Worm (Caenorhabditis elegans) whole organism, L1 larva: ENCODE measurements around the gene srx-45.
A peak's percentile ranks its signal among the peaks of the same experiment; 100 is the strongest.

Experiments used
- C16A3.4 ChIP-seq: fragments of 150-350 bp; optimal IDR thresholded peaks from 2 replicates; lab custom pipeline; 2014; ENCODE audit warnings: missing biosample characterization, missing genetic modification characterization
- C34B4.2 ChIP-seq: sonication (generic microtip); optimal IDR thresholded peaks from 2 replicates; lab custom pipeline; 2017; ENCODE audit warnings: mild to moderate bottlenecking, missing genetic modification characterization, missing compliant biosample characterization
- aly-2 ChIP-seq: fragments of 150-350 bp; optimal IDR thresholded peaks from 2 replicates; lab custom pipeline; 2014; ENCODE audit warnings: missing biosample characterization, missing genetic modification characterization
- blmp-1 ChIP-seq: fragments of 150-350 bp; optimal IDR thresholded peaks from 2 replicates; lab custom pipeline; 2014; ENCODE audit warnings: missing biosample characterization, missing genetic modification characterization
- ceh-8 ChIP-seq: fragments of 200-800 bp; sonication (Bioruptor generic); optimal IDR thresholded peaks from 2 replicates; lab custom pipeline; 2018; ENCODE audit warnings: mild to moderate bottlenecking, missing genetic modification characterization, moderate library complexity, missing compliant biosample characterization
- ceh-82 ChIP-seq, 3 experiments: fragments of 150-350 bp in 1 of 3; sonication (generic microtip) in 2 of 3; optimal IDR thresholded peaks; 2 replicates each; lab custom pipeline; 2014 to 2017; ENCODE audit warnings: missing biosample characterization in 3 of 3, missing genetic modification characterization in 3 of 3
- ceh-90 ChIP-seq: sonication (generic microtip); optimal IDR thresholded peaks from 2 replicates; lab custom pipeline; 2016; ENCODE audit warnings: missing genetic modification characterization, missing compliant biosample characterization
- ces-1 ChIP-seq: fragments of 150-350 bp; optimal IDR thresholded peaks from 2 replicates; lab custom pipeline; 2014; ENCODE audit warnings: missing biosample characterization, missing genetic modification reagents, missing genetic modification characterization
- dpl-1 ChIP-seq, 3 experiments: fragments of 150-350 bp in 2 of 3; sonication (generic microtip) in 1 of 3; optimal IDR thresholded peaks; 2 replicates each; lab custom pipeline; 2014 to 2017; ENCODE audit warnings: missing biosample characterization in 3 of 3, missing genetic modification characterization in 3 of 3, missing genetic modification reagents in 3 of 3
- efl-1 ChIP-seq, 4 experiments: fragments of 150-350 bp; optimal IDR thresholded peaks in 3 of 4; peaks in 1 of 4; 1 replicate in 1 of 4; 2 replicates in 3 of 4; lab custom pipeline; 2014; ENCODE audit warnings: missing biosample characterization in 2 of 4, missing genetic modification characterization in 2 of 4, missing genetic modification reagents in 2 of 4
- efl-3 ChIP-seq: fragments of 200-800 bp; sonication (Bioruptor generic); optimal IDR thresholded peaks from 2 replicates; lab custom pipeline; 2018; ENCODE audit warnings: mild to moderate bottlenecking, missing genetic modification characterization, missing compliant biosample characterization
- elt-2 ChIP-seq: sonication (generic microtip); optimal IDR thresholded peaks from 2 replicates; lab custom pipeline; 2016; ENCODE audit warnings: missing genetic modification characterization, mild to moderate bottlenecking, inconsistent platforms, missing compliant biosample characterization, missing genetic modification reagents
- elt-3 ChIP-seq, 6 experiments: fragments of 150-350 bp in 1 of 6; sonication (generic microtip); optimal IDR thresholded peaks; 2 replicates each; lab custom pipeline; 2017 to 2018; ENCODE audit warnings: missing biosample characterization in 6 of 6, missing genetic modification characterization in 6 of 6, inconsistent platforms in 1 of 6
- fkh-10 ChIP-seq: sonication (generic microtip); optimal IDR thresholded peaks from 2 replicates; lab custom pipeline; 2017; ENCODE audit warnings: missing biosample characterization, missing genetic modification reagents, missing genetic modification characterization
- fkh-4 ChIP-seq: sonication (generic microtip); optimal IDR thresholded peaks from 2 replicates; lab custom pipeline; 2016; ENCODE audit warnings: missing compliant biosample characterization, missing genetic modification characterization, borderline replicate concordance
- hpl-2 ChIP-seq: fragments of 150-350 bp; optimal IDR thresholded peaks from 2 replicates; lab custom pipeline; 2014; ENCODE audit warnings: missing biosample characterization, missing genetic modification reagents, missing genetic modification characterization
- isw-1 ChIP-seq: fragments of 200-800 bp; sonication (Bioruptor generic); IDR thresholded peaks from 2 replicates; pipeline ENCODE4 v1.3.6; 2022; ENCODE audit warnings: missing genetic modification characterization, missing compliant biosample characterization
- jun-1 ChIP-seq: fragments of 150-350 bp; optimal IDR thresholded peaks from 2 replicates; lab custom pipeline; 2014; ENCODE audit warnings: missing biosample characterization, missing genetic modification reagents, missing genetic modification characterization
- lin-13 ChIP-seq: fragments of 150-350 bp; optimal IDR thresholded peaks from 2 replicates; lab custom pipeline; 2014; ENCODE audit warnings: missing biosample characterization, missing genetic modification reagents, missing genetic modification characterization
- lin-14 ChIP-seq: fragments of 200-800 bp; sonication (Bioruptor generic); optimal IDR thresholded peaks from 2 replicates; lab custom pipeline; 2018; ENCODE audit warnings: mild to moderate bottlenecking, missing genetic modification characterization, moderate library complexity, missing compliant biosample characterization
- lin-15B ChIP-seq: fragments of 150-350 bp; sonication (generic microtip); optimal IDR thresholded peaks from 3 replicates; lab custom pipeline; 2014; ENCODE audit warnings: missing biosample characterization, missing genetic modification characterization
- lin-35 ChIP-seq, 2 experiments: fragments of 150-350 bp; optimal IDR thresholded peaks; 2 replicates each; lab custom pipeline; 2014; ENCODE audit warnings: missing biosample characterization in 2 of 2, missing genetic modification characterization in 2 of 2, missing genetic modification reagents in 2 of 2
- lsy-2 ChIP-seq, 2 experiments: fragments of 150-350 bp; optimal IDR thresholded peaks; 2 replicates each; lab custom pipeline; 2014; ENCODE audit warnings: missing biosample characterization in 2 of 2, missing genetic modification characterization in 2 of 2
- mef-2 ChIP-seq: fragments of 150-350 bp; optimal IDR thresholded peaks from 2 replicates; lab custom pipeline; 2014; ENCODE audit warnings: missing biosample characterization, missing genetic modification characterization
- nhr-19 ChIP-seq: fragments of 200-800 bp; sonication (Bioruptor generic); conservative IDR thresholded peaks from 2 replicates; pipeline ENCODE4 v1.3.6; 2022; ENCODE audit warnings: missing genetic modification characterization, missing compliant biosample characterization
- nhr-20 ChIP-seq: sonication (generic microtip); optimal IDR thresholded peaks from 2 replicates; lab custom pipeline; 2016; ENCODE audit warnings: mild to moderate bottlenecking, missing genetic modification characterization, missing compliant biosample characterization
- nhr-71 ChIP-seq: sonication (generic microtip); optimal IDR thresholded peaks from 2 replicates; lab custom pipeline; 2016; ENCODE audit warnings: mild to moderate bottlenecking, missing genetic modification characterization, moderate library complexity, missing compliant biosample characterization
- nhr-84 ChIP-seq: sonication (generic microtip); optimal IDR thresholded peaks from 2 replicates; lab custom pipeline; 2017; ENCODE audit warnings: missing biosample characterization, missing genetic modification characterization
- nhr-85 ChIP-seq: sonication (generic microtip); peaks from one replicate; lab custom pipeline; 2016; ENCODE audit warnings: missing genetic modification characterization, inconsistent platforms, missing compliant biosample characterization
- pag-3 ChIP-seq: sonication (generic microtip); optimal IDR thresholded peaks from 2 replicates; lab custom pipeline; 2017; ENCODE audit warnings: missing genetic modification characterization, mild to moderate bottlenecking, missing compliant biosample characterization, antibody characterized with exemption, borderline replicate concordance; ENCODE audit not compliant: insufficient read depth
- skn-1 ChIP-seq: fragments of 150-350 bp; optimal IDR thresholded peaks from 2 replicates; lab custom pipeline; 2014; ENCODE audit warnings: missing biosample characterization, missing genetic modification characterization
- snpc-4 ChIP-seq: fragments of 150-350 bp; optimal IDR thresholded peaks from 2 replicates; lab custom pipeline; 2014; ENCODE audit warnings: missing biosample characterization, missing genetic modification characterization
- sox-4 ChIP-seq: sonication (generic microtip); optimal IDR thresholded peaks from 2 replicates; lab custom pipeline; 2016; ENCODE audit warnings: missing genetic modification characterization, missing compliant biosample characterization
- sptf-1 ChIP-seq: fragments of 150-350 bp; optimal IDR thresholded peaks from 2 replicates; lab custom pipeline; 2014; ENCODE audit warnings: missing biosample characterization, missing genetic modification characterization
- sup-37 ChIP-seq: fragments of 200-800 bp; sonication (Bioruptor generic); optimal IDR thresholded peaks from 2 replicates; lab custom pipeline; 2018; ENCODE audit warnings: mild to moderate bottlenecking, missing genetic modification characterization, missing compliant biosample characterization
- unc-98 ChIP-seq: fragments of 200-800 bp; sonication (Bioruptor generic); IDR thresholded peaks from 2 replicates; pipeline ENCODE4 v1.3.6; 2022; ENCODE audit warnings: missing genetic modification characterization, missing compliant biosample characterization
- vab-15 ChIP-seq: sonication (generic microtip); optimal IDR thresholded peaks from 2 replicates; lab custom pipeline; 2017; ENCODE audit warnings: missing genotype, mild to moderate bottlenecking, missing genetic modification characterization, missing compliant biosample characterization
- ztf-11 ChIP-seq, 2 experiments: sonication (generic microtip); optimal IDR thresholded peaks; 2 replicates each; lab custom pipeline; 2016 to 2017; ENCODE audit warnings: missing genetic modification characterization in 2 of 2, missing biosample characterization in 1 of 2, missing compliant biosample characterization in 1 of 2

srx-45 gene

ce11 chrIII:9309840-9310239 lies 3.3 kb upstream of the srx-45 start (continued):
- TF ChIP-seq ces-1 (GFP tag; lab: Kevin White, UChicago) = no peak
- no peak for TF ChIP-seq lin-35 (GFP tag; optimal IDR thresholded peaks at IDR 0.05; lab: Kevin White, UChicago)

- TF ChIP-seq unc-98 (GFP tag; lab: Robert Waterston, UW) (no peak), lsy-2 (tag; optimal IDR thresholded peaks at IDR 0.05; lab: Kevin White, UChicago) (peak in 1 of 2 experiments; percentile 3), elt-3 (tag; optimal IDR thresholded peaks at IDR 0.05; lab: Kevin White, UChicago) (peak in 2 of 6 experiments; percentile 15 to 40), nhr-20 (tag; lab: Kevin White, UChicago) (peak; percentile 10), elt-2 (no peak), ceh-8 (GFP tag; lab: Kevin White, UChicago) (no peak), efl-1 (optimal IDR thresholded peaks at IDR 0.05; lab: Kevin White, UChicago) (no peak), efl-1 (GFP tag; optimal IDR thresholded peaks at IDR 0.05 in 1 of 2; lab: Kevin White, UChicago) (peak in 1 of 2 experiments; percentile 20), nhr-71 (tag; lab: Kevin White, UChicago) (peak; percentile 0), nhr-85 (tag; lab: Kevin White, UChicago) (peak; percentile 68), mef-2 (tag; lab: Kevin White, UChicago) (no peak), lin-14 (GFP tag; lab: Kevin White, UChicago) (peak; percentile 34), blmp-1 (tag; lab: Kevin White, UChicago) (peak; percentile 81)
Observed at ce11 chrIII:9300670-9301069, 5.8 kb downstream of the srx-45 start.

- no peak for TF ChIP-seq sptf-1 (tag; lab: Kevin White, UChicago)
- TF ChIP-seq elt-3 (tag; optimal IDR thresholded peaks at IDR 0.05; lab: Kevin White, UChicago) = no peak
- TF ChIP-seq blmp-1 (tag; lab: Kevin White, UChicago) = peak; percentile 42
Observed at ce11 chrIII:9299919-9300318, 6.6 kb downstream of the srx-45 start, which contains the start of gene K01B6.3. K01B6.3 (plus strand) TSS chrIII:9300219.

- TF ChIP-seq nhr-84 (tag; lab: Kevin White, UChicago) = no peak
- TF ChIP-seq blmp-1 (tag; lab: Kevin White, UChicago) = peak; percentile 51
Observed at ce11 chrIII:9299116-9299515, 7.4 kb downstream of the srx-45 start.

- TF ChIP-seq efl-1 (optimal IDR thresholded peaks at IDR 0.05; lab: Kevin White, UChicago) (no peak), efl-1 (GFP tag; optimal IDR thresholded peaks at IDR 0.05 in 1 of 2; lab: Kevin White, UChicago) (peak in 1 of 2 experiments; percentile 34), fkh-10 (GFP tag; lab: Kevin White, UChicago) (no peak)
Observed at ce11 chrIII:9297345-9297744, 9.2 kb downstream of the srx-45 start, which contains the start of gene K01B6.4. K01B6.4 (minus strand) TSS chrIII:9297445.

ce11 chrIII:9291633-9292032 lies 14.9 kb downstream of the srx-45 start:
- peak; percentile 2 for TF ChIP-seq snpc-4 (tag; lab: Kevin White, UChicago)

ce11 chrIII:9289815-9290214 lies 16.7 kb downstream of the srx-45 start:
- TF ChIP-seq ceh-82 (tag; optimal IDR thresholded peaks at IDR 0.05; lab: Kevin White, UChicago) = no peak
- TF ChIP-seq C34B4.2 = no peak
- no peak for TF ChIP-seq hpl-2 (GFP tag; lab: Kevin White, UChicago)
- TF ChIP-seq sox-4 (tag; lab: Kevin White, UChicago) = no peak
- TF ChIP-seq isw-1 = no peak
- no peak for TF ChIP-seq nhr-19 (GFP tag; lab: Robert Waterston, UW)
- TF ChIP-seq sup-37 (GFP tag; lab: Kevin White, UChicago) = no peak
- TF ChIP-seq ceh-8 (GFP tag; lab: Kevin White, UChicago) = no peak
- no peak for TF ChIP-seq ces-1 (GFP tag; lab: Kevin White, UChicago)
- no peak for TF ChIP-seq ztf-11 (tag; optimal IDR thresholded peaks at IDR 0.05; lab: Kevin White, UChicago)
- TF ChIP-seq pag-3 (tag; lab: Kevin White, UChicago) = no peak
- TF ChIP-seq lin-15B (tag; lab: Kevin White, UChicago) = no peak
- TF ChIP-seq skn-1 = no peak
- TF ChIP-seq vab-15 (tag; lab: Kevin White, UChicago) = no peak
- no peak for TF ChIP-seq efl-1 (optimal IDR thresholded peaks at IDR 0.05; lab: Kevin White, UChicago)
- peak in 1 of 2 experiments; percentile 76 for TF ChIP-seq efl-1 (GFP tag; optimal IDR thresholded peaks at IDR 0.05 in 1 of 2; lab: Kevin White, UChicago)
- no peak for TF ChIP-seq ceh-90
- no peak for TF ChIP-seq dpl-1 (GFP tag; optimal IDR thresholded peaks at IDR 0.05; lab: Kevin White, UChicago)
- TF ChIP-seq lin-35 (GFP tag; optimal IDR thresholded peaks at IDR 0.05; lab: Kevin White, UChicago) = peak in 1 of 2 experiments; percentile 53
- TF ChIP-seq C16A3.4 (tag; lab: Kevin White, UChicago) = no peak
- TF ChIP-seq efl-3 = no peak
- TF ChIP-seq aly-2 = no peak
- no peak for TF ChIP-seq fkh-4 (tag; lab: Kevin White, UChicago)
- TF ChIP-seq jun-1 (tag; lab: Kevin White, UChicago) = peak; percentile 24
- no peak for TF ChIP-seq lin-13 (GFP tag; lab: Kevin White, UChicago)
- peak; percentile 64 for TF ChIP-seq nhr-85 (tag; lab: Kevin White, UChicago)
